Worm (Caenorhabditis elegans): ENCODE results near the gene dsl-4.
A peak's percentile ranks its signal among the peaks of the same experiment; 100 is the strongest.

Gene dsl-4

ce11 chrX:14115480-14116161, 25.4 kb downstream of the dsl-4 start, which contains the start of gene F28H6.7 (continued):
- TF ChIP-seq rnt-1 (tag; optimal IDR thresholded peaks at IDR 0.05) (peak; percentile 85), lim-6 (tag; optimal IDR thresholded peaks at IDR 0.05) (peak; percentile 78), sdc-2 (tag; optimal IDR thresholded peaks at IDR 0.05) (peak; percentile 89), ceh-30 (tag; optimal IDR thresholded peaks at IDR 0.05) (no peak), hlh-30 (tag; optimal IDR thresholded peaks at IDR 0.05; ENCODE audit: insufficient read depth) (peak; percentile 19), pag-3 (tag; optimal IDR thresholded peaks at IDR 0.05; ENCODE audit: borderline replicate concordance) (peak; percentile 3), nhr-232 (tag; optimal IDR thresholded peaks at IDR 0.05) (peak; percentile 95), che-1 (tag; optimal IDR thresholded peaks at IDR 0.05) (peak; percentile 93), ztf-16 (tag; optimal IDR thresholded peaks at IDR 0.05) (peak; percentile 92), ceh-45 (GFP tag; IDR thresholded peaks at IDR 0.05) (peak; percentile 95), ets-4 (tag; optimal IDR thresholded peaks at IDR 0.05) (peak; percentile 47), Y22D7AL.16 (tag; optimal IDR thresholded peaks at IDR 0.05) (peak; percentile 90), pha-2 (tag; optimal IDR thresholded peaks at IDR 0.05) (peak; percentile 85), unc-55 (GFP tag; optimal IDR thresholded peaks at IDR 0.05) (no peak), dmd-4 (tag; optimal IDR thresholded peaks at IDR 0.05; ENCODE audit: borderline replicate concordance) (peak; percentile 39), ceh-22 (tag; optimal IDR thresholded peaks at IDR 0.05) (no peak), elt-4 (tag; optimal IDR thresholded peaks at IDR 0.05) (peak; percentile 53), dve-1 (tag; optimal IDR thresholded peaks at IDR 0.05) (peak; percentile 78), tbx-7 (tag; optimal IDR thresholded peaks at IDR 0.05) (peak; percentile 45), F13H6.1 (tag; optimal IDR thresholded peaks at IDR 0.05) (peak; percentile 69), hlh-15 (tag; optimal IDR thresholded peaks at IDR 0.05) (peak; percentile 74), C08G9.2 (tag; optimal IDR thresholded peaks at IDR 0.05) (peak; percentile 78), hlh-6 (tag; optimal IDR thresholded peaks at IDR 0.05) (peak; percentile 94), madf-2 (tag; optimal IDR thresholded peaks at IDR 0.05) (peak; percentile 75), mec-3 (tag; optimal IDR thresholded peaks at IDR 0.05; ENCODE audit: borderline replicate concordance) (no peak), ahr-1 (tag; optimal IDR thresholded peaks at IDR 0.05) (peak; percentile 74), odd-2 (tag; optimal IDR thresholded peaks at IDR 0.05) (peak; percentile 80), unc-42 (tag; optimal IDR thresholded peaks at IDR 0.05) (peak; percentile 20), syd-9 (tag; optimal IDR thresholded peaks at IDR 0.05) (peak; percentile 81), nfya-1 (tag; optimal IDR thresholded peaks at IDR 0.05) (peak; percentile 48), lin-11 (tag; optimal IDR thresholded peaks at IDR 0.05) (peak; percentile 91), sox-2 (GFP tag; IDR thresholded peaks at IDR 0.05) (peak; percentile 94), ttx-3 (tag; optimal IDR thresholded peaks at IDR 0.05) (peak; percentile 92), C38D4.7 (GFP tag; optimal IDR thresholded peaks at IDR 0.05) (peak; percentile 90), hlh-13 (GFP tag; optimal IDR thresholded peaks at IDR 0.05) (peak; percentile 86), K02D7.2 (tag; optimal IDR thresholded peaks at IDR 0.05) (peak; percentile 76), hlh-8 (tag; optimal IDR thresholded peaks at IDR 0.05) (peak; percentile 41), ama-1 (optimal IDR thresholded peaks at IDR 0.05) (no peak), unc-3 (GFP tag; conservative IDR thresholded peaks at IDR 0.05) (peak; percentile 92), unc-3 (tag; optimal IDR thresholded peaks at IDR 0.05) (peak; percentile 76), ceh-14 (tag; optimal IDR thresholded peaks at IDR 0.05) (peak; percentile 72), zip-5 (tag; optimal IDR thresholded peaks at IDR 0.05) (peak; percentile 59), pros-1 (tag; optimal IDR thresholded peaks at IDR 0.05) (no peak), nhr-11 (tag; optimal IDR thresholded peaks at IDR 0.05) (no peak), pqm-1 (tag; optimal IDR thresholded peaks at IDR 0.05) (peak; percentile 71), fkh-10 (GFP tag; optimal IDR thresholded peaks at IDR 0.05) (peak; percentile 27), pha-4 (tag; optimal IDR thresholded peaks at IDR 0.05) (no peak), ceh-31 (tag; optimal IDR thresholded peaks at IDR 0.05) (peak; percentile 46), pax-1 (tag; optimal IDR thresholded peaks at IDR 0.05) (no peak), ceh-9 (tag; optimal IDR thresholded peaks at IDR 0.05) (peak; percentile 84), T23F11.4 (GFP tag; optimal IDR thresholded peaks at IDR 0.05) (peak; percentile 85), fax-1 (tag; optimal IDR thresholded peaks at IDR 0.05) (peak; percentile 80)
